Worm (Caenorhabditis elegans) whole organism, early embryonic: Measurements from ENCODE around the gene T28A8.3.

ENCODE experiments used
- B0310.2 ChIP-seq: sonication (generic microtip); optimal IDR thresholded peaks from 2 replicates; lab custom pipeline; 2016; ENCODE audit warnings: mild to moderate bottlenecking, missing genetic modification characterization, missing compliant biosample characterization
- F13C5.2 ChIP-seq: sonication (generic microtip); optimal IDR thresholded peaks from 2 replicates; lab custom pipeline; 2017; ENCODE audit warnings: mild to moderate bottlenecking, missing genetic modification characterization, inconsistent platforms, missing compliant biosample characterization
- ama-1 ChIP-seq: fragments of 150-350 bp; optimal IDR thresholded peaks from 2 replicates; lab custom pipeline; 2014
- ceh-36 ChIP-seq: sonication (generic microtip); optimal IDR thresholded peaks from 2 replicates; lab custom pipeline; 2016; ENCODE audit warnings: missing genetic modification characterization, inconsistent platforms, missing compliant biosample characterization
- flt-1 ChIP-seq: fragments of 200-800 bp; sonication (Bioruptor generic); IDR thresholded peaks from 2 replicates; pipeline ENCODE4 v1.3.6; 2022; ENCODE audit warnings: missing genetic modification characterization, missing compliant biosample characterization
- hmbx-1 ChIP-seq: sonication (generic microtip); optimal IDR thresholded peaks from 2 replicates; lab custom pipeline; 2016; ENCODE audit warnings: mild to moderate bottlenecking, missing genetic modification characterization, missing compliant biosample characterization
- hmg-4 ChIP-seq: fragments of 200-800 bp; sonication (Bioruptor generic); optimal IDR thresholded peaks from 2 replicates; lab custom pipeline; 2018; ENCODE audit warnings: mild to moderate bottlenecking, missing genetic modification characterization, missing compliant biosample characterization
- hnd-1 ChIP-seq: sonication (generic microtip); optimal IDR thresholded peaks from 2 replicates; lab custom pipeline; 2016; ENCODE audit warnings: missing genetic modification characterization, missing compliant biosample characterization
- tbx-11 ChIP-seq: fragments of 200-800 bp; sonication (Bioruptor generic); IDR thresholded peaks from 2 replicates; pipeline ENCODE4 v1.3.6; 2022; ENCODE audit warnings: missing genetic modification characterization, missing compliant biosample characterization
- tbx-37 ChIP-seq: fragments of 200-800 bp; sonication (Bioruptor generic); conservative IDR thresholded peaks from 2 replicates; pipeline ENCODE4 v1.3.6; 2022; ENCODE audit warnings: missing genetic modification reagents, missing genetic modification characterization, missing compliant biosample characterization

DNA sequence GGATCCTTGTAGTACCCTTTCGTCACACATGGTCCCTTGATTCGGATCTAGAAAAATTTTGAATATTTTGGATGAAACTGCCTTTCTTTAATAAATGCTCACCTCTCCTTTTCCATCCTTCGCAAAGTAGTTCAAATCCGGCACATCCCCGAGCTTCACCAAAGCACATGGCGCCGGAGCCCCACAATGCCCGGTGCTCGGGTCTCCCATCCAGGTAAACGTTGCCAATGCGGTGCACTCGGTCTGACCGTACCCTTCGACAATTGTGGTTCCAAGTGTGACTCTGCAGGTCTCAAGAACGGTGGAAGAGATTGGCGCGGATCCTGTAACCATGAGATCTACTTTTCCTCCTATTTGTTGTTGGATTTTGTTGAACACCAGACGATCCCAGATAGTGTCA lies 35.0 kb downstream of the T28A8.3 start:
- TF ChIP-seq ama-1 (no peak), flt-1 (GFP tag; lab: Robert Waterston, UW) (no peak), hmg-4 (GFP tag; lab: Kevin White, UChicago) (no peak), B0310.2 (tag; lab: Kevin White, UChicago) (no peak), ceh-36 (tag; lab: Kevin White, UChicago) (no peak), tbx-11 (no peak), F13C5.2 (tag; lab: Kevin White, UChicago) (no peak), hmbx-1 (tag; lab: Kevin White, UChicago) (no peak), tbx-37 (GFP tag; lab: Robert Waterston, UW) (no peak), hnd-1 (tag; lab: Kevin White, UChicago) (no peak)
